Worm (Caenorhabditis elegans): ENCODE measurements around the gene act-4.
A peak's percentile ranks its signal among the peaks of the same experiment; 100 is the strongest.

Gene act-4

DNA sequence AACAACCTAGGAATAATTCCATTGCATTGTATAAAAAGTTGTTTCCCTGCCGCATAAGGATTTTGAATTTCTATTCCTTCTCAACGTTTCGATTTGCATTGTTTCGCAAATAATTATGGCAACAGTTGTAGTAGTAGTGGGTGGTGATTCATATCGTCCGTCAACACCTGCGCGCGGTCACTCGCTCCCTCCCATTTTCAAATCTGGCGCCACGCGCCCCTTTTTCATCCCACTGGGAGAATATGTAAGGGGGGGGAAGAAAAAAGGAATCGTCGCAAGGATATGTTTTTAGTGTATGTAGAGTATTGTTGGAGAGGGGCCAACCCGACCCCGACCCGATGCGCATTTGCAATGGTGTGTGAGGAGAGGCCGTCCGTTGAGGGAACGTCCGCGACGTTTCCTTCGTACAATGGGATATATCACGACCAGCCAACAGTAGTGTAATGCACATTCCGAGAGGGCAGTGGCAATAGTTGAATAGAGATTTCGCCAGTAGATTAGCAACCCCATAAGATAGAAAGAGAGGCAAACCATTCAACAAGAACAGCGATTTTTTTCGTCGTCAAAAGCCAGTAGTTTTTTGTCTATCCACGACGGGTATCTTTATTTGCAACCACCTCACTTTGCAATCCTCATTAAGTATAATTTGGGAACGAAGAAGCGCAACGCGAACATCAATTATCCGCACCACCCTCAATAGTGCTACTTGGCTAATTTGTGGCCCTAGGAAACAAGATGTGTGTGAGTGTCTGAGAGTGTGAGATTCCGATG is 674 bp downstream of the act-4 start:
- no peak for TF ChIP-seq dao-5 (tag; optimal IDR thresholded peaks at IDR 0.05)
- no peak for TF ChIP-seq W03F9.2 (tag; optimal IDR thresholded peaks at IDR 0.05)
- TF ChIP-seq him-1 (tag; optimal IDR thresholded peaks at IDR 0.05), result no peak

DNA sequence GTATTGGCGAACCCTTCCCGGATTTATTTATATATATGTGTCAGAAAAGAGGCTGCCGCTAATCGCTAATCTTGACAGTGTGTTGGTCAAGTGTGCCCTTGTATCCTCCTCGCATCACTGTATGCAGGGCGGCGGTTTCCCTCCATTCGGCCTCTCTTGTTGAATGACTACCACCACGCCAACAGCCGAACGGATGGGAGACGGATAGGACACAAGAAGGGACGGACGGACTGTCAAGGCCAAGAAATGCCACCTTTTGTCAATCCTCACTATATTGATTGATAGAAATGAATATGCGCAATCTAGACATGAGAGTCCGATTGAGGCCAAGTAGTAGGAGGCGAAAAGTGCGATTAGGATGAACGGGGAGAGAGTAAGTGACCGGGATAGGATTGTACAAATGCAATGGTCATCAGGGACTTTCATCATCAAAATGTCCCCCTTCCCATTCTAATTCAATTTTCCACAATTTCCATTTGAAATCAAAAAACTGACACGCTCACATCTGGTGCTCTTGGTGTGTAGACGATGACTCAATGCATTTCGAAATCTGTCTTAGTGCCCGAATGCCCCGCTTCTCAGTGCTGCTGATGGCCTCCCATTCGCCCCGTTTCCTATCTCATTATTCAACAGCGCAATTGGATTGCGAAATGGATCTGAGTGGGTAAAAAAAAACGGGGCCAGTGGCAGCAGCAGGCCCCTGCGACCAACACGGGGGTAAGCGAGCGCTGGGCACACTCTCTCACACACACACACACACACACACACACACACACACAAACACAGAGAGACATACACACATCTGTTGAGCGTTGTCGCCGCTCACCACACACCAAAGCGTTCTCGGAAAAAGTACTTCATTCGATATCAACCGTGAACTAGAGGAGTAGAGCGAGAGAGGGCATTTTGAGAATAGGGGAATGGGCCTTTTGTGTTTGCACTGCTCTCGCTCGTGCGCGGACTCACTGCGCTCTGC is 1.5 kb downstream of the act-4 start:
- TF ChIP-seq him-1 (tag; optimal IDR thresholded peaks at IDR 0.05) (peak; percentile 87), dao-5 (tag; optimal IDR thresholded peaks at IDR 0.05) (no peak)

DNA sequence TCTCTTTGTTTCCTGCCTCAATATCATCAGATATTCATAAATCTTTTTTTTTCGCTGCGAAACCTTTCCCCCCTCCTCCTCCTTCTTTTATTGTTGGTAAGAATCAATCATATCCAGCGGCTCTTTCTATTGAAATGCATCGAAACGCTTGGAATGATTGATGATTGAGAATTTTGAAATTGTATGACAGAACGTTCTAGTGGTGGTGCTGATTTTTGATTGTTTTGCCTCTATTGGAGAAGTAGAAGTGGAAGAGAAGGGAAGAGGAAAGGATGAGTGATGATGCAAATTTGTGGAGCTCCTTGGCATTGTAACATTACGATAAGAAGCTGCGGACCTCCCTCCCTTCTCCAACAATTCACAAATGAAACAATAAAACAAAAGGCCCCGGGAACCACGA is 5.2 kb downstream of the act-4 start:
- no peak for TF ChIP-seq W03F9.2 (tag; optimal IDR thresholded peaks at IDR 0.05)
- TF ChIP-seq dao-5 (tag; optimal IDR thresholded peaks at IDR 0.05), result no peak
- no peak for TF ChIP-seq him-1 (tag; optimal IDR thresholded peaks at IDR 0.05)

DNA sequence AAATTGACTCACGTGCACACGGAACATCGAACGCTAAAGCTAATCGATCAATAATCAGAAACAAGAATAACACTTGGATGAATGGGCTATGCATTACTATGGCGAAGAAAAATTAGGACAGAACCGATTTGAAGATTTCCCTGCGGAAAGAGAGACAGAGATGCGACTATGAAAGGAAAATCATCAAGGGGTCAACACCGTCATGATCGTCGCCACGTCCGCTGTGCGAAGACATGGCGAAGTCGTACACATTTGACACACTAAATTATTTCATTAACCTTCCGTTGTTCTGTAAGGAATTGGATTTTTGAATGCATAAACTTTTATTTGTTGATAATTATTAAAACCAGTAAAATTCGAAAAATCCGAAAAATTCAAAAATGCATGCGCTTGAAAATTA is 8.8 kb downstream of the act-4 start, which contains the start of gene M03F4.6:
Gene M03F4.6, minus strand, starts transcription at position 101 of the 400 bp plus-strand sequence.
- no peak for TF ChIP-seq dao-5 (tag; optimal IDR thresholded peaks at IDR 0.05)
- TF ChIP-seq him-1 (tag; optimal IDR thresholded peaks at IDR 0.05), result no peak
- TF ChIP-seq W03F9.2 (tag; optimal IDR thresholded peaks at IDR 0.05), result no peak

DNA sequence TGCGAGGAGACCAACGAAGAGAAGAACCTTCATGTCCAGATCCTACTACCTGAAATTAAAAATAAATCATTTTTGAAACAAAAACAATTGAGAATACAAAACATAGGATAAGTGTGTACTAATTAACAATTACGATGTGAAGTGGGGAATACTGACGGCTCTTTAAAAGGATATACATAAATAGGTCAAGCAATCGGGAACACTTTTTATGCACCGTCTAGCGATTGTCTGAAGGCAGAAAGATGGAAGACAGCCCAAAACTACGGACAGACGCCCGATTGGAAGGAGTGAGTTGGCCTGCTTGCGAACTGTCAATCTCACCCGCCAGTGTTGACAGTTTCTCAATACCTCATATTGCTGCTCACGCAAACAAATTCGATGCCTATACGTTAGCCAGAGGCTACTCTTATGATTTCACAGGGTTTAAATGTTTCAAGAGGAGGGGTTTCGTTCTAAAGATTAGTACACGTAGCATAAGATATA is 10.5 kb downstream of the act-4 start, which contains the start of gene calu-1:
Gene calu-1, minus strand, starts transcription at position 51 of the 483 bp plus-strand sequence.
- no peak for TF ChIP-seq dao-5 (tag; optimal IDR thresholded peaks at IDR 0.05)
- TF ChIP-seq W03F9.2 (tag; optimal IDR thresholded peaks at IDR 0.05), result no peak
- no peak for TF ChIP-seq him-1 (tag; optimal IDR thresholded peaks at IDR 0.05)

DNA sequence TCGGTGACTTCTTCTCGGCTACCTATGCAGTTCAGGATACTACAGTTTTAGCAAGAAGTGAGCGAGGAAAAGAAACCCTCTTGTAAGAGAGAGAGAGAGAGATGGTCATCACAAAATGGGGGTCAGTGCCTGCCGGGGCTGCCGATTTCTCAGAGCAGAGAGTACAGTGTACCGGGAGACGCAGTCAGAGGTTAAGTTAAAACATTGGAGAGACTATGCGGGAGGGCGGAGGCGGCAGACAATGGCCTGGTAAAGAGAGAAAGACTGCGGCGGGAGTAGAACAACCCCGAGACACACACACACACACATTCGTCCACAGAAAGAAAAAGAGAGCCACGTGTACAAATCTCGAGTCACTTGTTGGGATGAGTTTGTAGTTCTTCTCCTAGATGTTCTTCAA is 11.0 kb downstream of the act-4 start:
- no peak for TF ChIP-seq him-1 (tag; optimal IDR thresholded peaks at IDR 0.05)
- TF ChIP-seq dao-5 (tag; optimal IDR thresholded peaks at IDR 0.05), result no peak
- no peak for TF ChIP-seq W03F9.2 (tag; optimal IDR thresholded peaks at IDR 0.05)

DNA sequence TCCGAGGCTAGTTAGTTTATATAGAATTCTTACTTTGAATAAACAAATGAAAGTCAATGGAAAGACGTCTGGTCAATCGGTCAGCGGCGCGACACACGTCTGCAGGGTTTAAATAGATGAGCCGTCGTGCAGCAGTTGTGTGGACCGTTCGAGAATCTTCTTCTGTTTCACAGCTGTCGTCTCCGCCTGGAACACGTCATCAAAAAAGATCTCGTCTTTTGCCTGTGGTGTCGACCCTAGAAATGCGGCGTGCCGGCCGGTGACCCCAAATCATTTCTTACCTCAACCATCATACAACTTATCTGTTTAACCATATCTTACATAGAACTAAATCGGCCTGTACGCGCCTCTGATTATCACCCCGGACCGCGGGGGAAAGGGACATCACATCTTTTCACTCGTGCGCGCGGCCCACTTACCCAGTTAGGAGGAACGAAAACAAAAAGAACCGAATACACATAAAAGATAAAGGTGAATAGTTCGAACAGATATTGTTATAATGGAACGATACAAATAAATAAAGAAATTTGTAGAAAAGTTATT is 11.7 kb downstream of the act-4 start:
- TF ChIP-seq dao-5 (tag; optimal IDR thresholded peaks at IDR 0.05) (no peak), him-1 (tag; optimal IDR thresholded peaks at IDR 0.05) (no peak), W03F9.2 (tag; optimal IDR thresholded peaks at IDR 0.05) (no peak)

DNA sequence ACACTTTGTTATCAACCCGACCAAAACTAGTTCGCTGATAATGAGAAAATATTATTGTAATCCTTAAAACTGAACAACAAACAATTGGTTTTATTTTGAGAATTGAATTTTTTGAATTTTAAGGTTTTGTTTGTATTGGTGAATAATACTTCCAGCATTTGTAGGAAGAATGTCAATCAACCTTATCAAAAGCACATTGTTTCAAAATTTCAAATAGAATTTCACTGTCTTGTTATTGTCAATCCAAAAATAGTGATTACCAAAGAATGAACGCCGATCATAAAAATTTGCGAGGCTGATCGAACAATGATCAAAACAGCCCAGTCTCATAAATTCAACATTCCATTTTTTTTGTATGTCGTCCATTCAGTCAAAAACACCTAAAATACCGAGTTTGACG is 14.1 kb downstream of the act-4 start:
- no peak for TF ChIP-seq W03F9.2 (tag; optimal IDR thresholded peaks at IDR 0.05)
- no peak for TF ChIP-seq dao-5 (tag; optimal IDR thresholded peaks at IDR 0.05)
- TF ChIP-seq him-1 (tag; optimal IDR thresholded peaks at IDR 0.05), result no peak

DNA sequence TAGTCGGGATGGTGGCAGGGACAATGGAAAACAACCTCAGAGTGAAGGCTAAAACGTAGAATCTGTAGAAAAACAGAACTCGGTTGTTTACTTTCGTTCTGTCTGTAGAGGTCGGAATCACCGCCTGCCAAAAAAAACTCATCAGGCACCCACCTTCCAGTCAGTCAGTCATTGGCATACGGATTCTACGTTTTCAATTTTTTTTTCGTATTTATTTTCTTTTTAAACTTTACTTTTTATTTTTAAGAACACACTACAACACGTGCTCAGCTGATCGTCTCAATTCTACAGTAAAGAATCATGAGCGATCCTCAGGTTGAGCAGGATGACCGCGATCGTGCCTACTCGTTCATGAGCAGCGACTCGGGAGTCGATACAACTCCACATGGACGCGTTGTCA is 16.1 kb downstream of the act-4 start, which contains the start of gene lfi-1:
Gene lfi-1, plus strand, starts transcription at position 301 of the 400 bp plus-strand sequence.
- TF ChIP-seq dao-5 (tag; optimal IDR thresholded peaks at IDR 0.05), result no peak

DNA sequence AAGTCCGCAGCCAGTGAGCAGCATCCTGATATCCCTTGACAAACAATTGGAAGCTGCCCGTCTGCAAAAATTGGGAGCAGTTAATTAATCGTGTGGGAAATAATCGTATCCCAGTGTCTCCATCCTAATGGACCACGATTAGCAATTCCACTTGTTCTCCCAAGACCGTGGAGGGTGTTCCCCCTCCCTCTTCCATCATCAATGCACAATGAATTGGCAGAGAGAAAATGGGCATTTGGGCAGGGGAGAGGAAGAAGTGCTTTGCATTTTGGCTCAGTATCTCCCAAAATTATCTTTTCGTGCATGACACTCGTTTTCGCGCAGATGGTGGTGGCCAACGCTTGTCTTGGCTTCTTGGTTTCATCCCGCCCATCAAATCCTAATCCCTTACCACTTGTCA is 17.7 kb downstream of the act-4 start:
- TF ChIP-seq dao-5 (tag; optimal IDR thresholded peaks at IDR 0.05) (no peak), him-1 (tag; optimal IDR thresholded peaks at IDR 0.05) (no peak), W03F9.2 (tag; optimal IDR thresholded peaks at IDR 0.05) (no peak)

DNA sequence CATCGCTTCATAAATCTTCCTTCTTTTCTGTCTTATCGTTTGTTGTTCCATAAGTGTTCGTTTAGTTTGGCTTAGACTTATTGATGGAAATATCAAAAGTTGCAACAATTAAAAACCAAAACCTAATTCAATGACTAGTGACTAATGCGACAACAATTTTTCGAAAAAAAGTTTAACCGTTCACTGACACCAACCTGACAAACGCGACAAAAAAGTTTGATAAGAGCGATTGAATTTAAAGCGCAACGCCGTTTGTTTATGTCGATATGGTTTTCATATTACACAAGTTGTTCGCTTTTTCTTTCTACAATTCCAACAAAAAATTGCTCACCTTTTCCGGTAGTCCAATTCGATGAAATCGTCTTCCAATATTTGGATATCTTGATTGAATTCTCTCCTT is 18.6 kb downstream of the act-4 start:
- TF ChIP-seq W03F9.2 (tag; optimal IDR thresholded peaks at IDR 0.05) (no peak), him-1 (tag; optimal IDR thresholded peaks at IDR 0.05) (no peak), dao-5 (tag; optimal IDR thresholded peaks at IDR 0.05) (no peak)

DNA sequence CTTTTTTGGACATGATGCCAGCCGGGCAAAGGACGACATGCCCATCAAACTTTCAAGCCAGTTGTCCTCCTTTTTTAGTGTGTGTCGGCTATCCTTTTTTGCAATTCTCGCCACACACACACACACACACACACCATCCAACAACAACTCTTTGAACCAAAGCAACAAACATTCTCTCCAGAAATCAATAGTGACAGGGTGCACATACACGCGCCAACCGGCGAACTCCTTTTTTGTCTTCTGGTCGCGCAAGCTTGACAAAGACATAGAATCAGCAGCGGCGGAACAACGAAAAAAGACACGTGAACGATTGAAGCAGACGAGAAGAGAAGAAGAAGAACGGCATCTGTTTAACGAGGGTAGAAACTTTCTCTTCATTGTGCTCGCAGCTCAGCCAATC is 20.6 kb downstream of the act-4 start:
- TF ChIP-seq dao-5 (tag; optimal IDR thresholded peaks at IDR 0.05) (no peak), W03F9.2 (tag; optimal IDR thresholded peaks at IDR 0.05) (no peak), him-1 (tag; optimal IDR thresholded peaks at IDR 0.05) (no peak)

DNA sequence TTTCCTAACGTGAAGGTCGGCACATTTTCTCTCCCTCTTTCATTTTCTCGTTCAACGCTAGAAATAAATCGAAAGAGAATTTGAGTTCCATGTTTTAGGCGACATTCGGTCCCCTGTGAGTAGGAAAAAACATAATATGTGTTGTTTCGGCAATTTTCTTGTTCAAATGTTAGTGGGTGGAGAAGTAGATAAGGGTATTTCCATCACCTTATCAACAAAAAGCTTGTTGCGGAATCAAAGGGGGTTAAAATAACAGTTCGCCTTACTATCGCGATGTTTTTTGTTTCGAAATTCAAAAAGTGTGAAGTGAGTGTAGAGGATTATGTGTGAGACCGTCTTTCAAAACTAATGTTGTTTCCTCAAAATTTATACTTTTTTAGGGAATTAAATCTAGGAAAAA is 21.2 kb downstream of the act-4 start:
- TF ChIP-seq him-1 (tag; optimal IDR thresholded peaks at IDR 0.05), result no peak
- no peak for TF ChIP-seq W03F9.2 (tag; optimal IDR thresholded peaks at IDR 0.05)
- TF ChIP-seq dao-5 (tag; optimal IDR thresholded peaks at IDR 0.05), result no peak
